Worm (Caenorhabditis elegans): ENCODE data around the gene C08B6.18.

DNA sequence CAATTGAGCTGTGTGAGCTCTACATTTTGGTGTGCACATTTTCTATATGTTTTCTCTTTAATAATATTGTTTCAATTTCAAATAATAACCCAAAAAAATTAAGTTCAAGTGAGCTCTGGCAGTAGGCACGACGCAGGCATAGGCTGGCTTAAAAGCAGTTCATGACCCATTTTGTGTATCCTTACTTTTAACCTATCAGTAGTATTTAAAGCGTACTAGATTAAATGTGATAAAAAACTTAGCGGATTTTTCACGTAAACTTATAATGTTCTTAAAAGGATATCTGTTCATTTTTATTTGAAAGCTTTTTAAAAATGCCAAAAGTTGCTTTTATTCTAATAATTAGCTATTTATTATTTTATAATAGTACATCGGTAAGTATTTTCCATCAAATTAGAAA, 10.6 kb downstream of the C08B6.18 start, which contains the start of gene C08B6.6:
- TF ChIP-seq ZK546.5 (tag; optimal IDR thresholded peaks at IDR 0.05), result no peak
- TF ChIP-seq unc-62 (GFP tag; optimal IDR thresholded peaks at IDR 0.05), result no peak
- no peak for TF ChIP-seq nhr-10 (tag; optimal IDR thresholded peaks at IDR 0.05)
- TF ChIP-seq snpc-4 (tag; optimal IDR thresholded peaks at IDR 0.05), result no peak
- no peak for TF ChIP-seq ama-1 (optimal IDR thresholded peaks at IDR 0.05)
- TF ChIP-seq aly-2 (tag; optimal IDR thresholded peaks at IDR 0.05), result no peak

Measured in whole organism, L2 larva.